Fruit fly (Drosophila melanogaster): ENCODE data around the gene CG34241.

CG34241 gene

dm6 chr3L:12124975-12125374, 2.8 kb upstream of the CG34241 start, which contains the start of gene yps (continued):
- TF ChIP-seq cato (GFP tag; optimal IDR thresholded peaks at IDR 0.05; ENCODE audit: borderline replicate concordance) = peak; percentile 87
- 0 out of 3 replicates have a peak, but pooled peaks have one; percentile 27 for TF ChIP-seq mld (GFP tag; IDR thresholded peaks at IDR 0.05; ENCODE audit: partially characterized antibody)
- peak; percentile 81 for TF ChIP-seq zfh2 (GFP tag; optimal IDR thresholded peaks at IDR 0.05)
- TF ChIP-seq Max (GFP tag; optimal IDR thresholded peaks at IDR 0.05) = peak; percentile 92
- TF ChIP-seq Xrp1 (GFP tag; IDR thresholded peaks at IDR 0.05) = peak; percentile 56; the same call in 1 of the 2 replicates
- peak; percentile 98 for TF ChIP-seq B-H2 (GFP tag; optimal IDR thresholded peaks at IDR 0.05)
- TF ChIP-seq crol (GFP tag; IDR thresholded peaks at IDR 0.05) = peak; percentile 39; the same call in 1 of the 2 replicates
- TF ChIP-seq h (optimal IDR thresholded peaks at IDR 0.05) = no peak
- peak; percentile 83 for TF ChIP-seq fu2 (GFP tag; optimal IDR thresholded peaks at IDR 0.05)
- TF ChIP-seq CG8765 (GFP tag; IDR thresholded peaks at IDR 0.05) = peak; percentile 68
- no peak for TF ChIP-seq br (optimal IDR thresholded peaks at IDR 0.05)
- peak; percentile 86 for TF ChIP-seq CG5180 (GFP tag; optimal IDR thresholded peaks at IDR 0.05)
- TF ChIP-seq bigmax (GFP tag; optimal IDR thresholded peaks at IDR 0.05) = peak; percentile 90
- TF ChIP-seq CG17186 (GFP tag; optimal IDR thresholded peaks at IDR 0.05) = peak; percentile 100
- TF ChIP-seq CG6813 (GFP tag; optimal IDR thresholded peaks at IDR 0.05) = peak; percentile 98
- TF ChIP-seq CG6254 (GFP tag; optimal IDR thresholded peaks at IDR 0.05) = peak; percentile 90
- peak; percentile 86 for TF ChIP-seq CG12299 (tag; optimal IDR thresholded peaks at IDR 0.05)
- TF ChIP-seq sisA (GFP tag; IDR thresholded peaks at IDR 0.05) = no peak; the same call in 1 of the 2 replicates
- peak; percentile 90 for TF ChIP-seq Hsf (GFP tag; optimal IDR thresholded peaks at IDR 0.05)
- TF ChIP-seq Dp (GFP tag; optimal IDR thresholded peaks at IDR 0.05) = peak; percentile 66
- peak; percentile 97 for TF ChIP-seq CG10431 (GFP tag; optimal IDR thresholded peaks at IDR 0.05)
- TF ChIP-seq lab (GFP tag; optimal IDR thresholded peaks at IDR 0.05) = peak; percentile 99
- peak; percentile 81 for TF ChIP-seq nmo (GFP tag; optimal IDR thresholded peaks at IDR 0.05)
- peak; percentile 84 for TF ChIP-seq CG5245 (GFP tag; optimal IDR thresholded peaks at IDR 0.05)
- TF ChIP-seq YL-1 (GFP tag; optimal IDR thresholded peaks at IDR 0.05) = peak; percentile 98
- no peak for TF ChIP-seq eve (GFP tag; optimal IDR thresholded peaks at IDR 0.05)
- TF ChIP-seq NK7.1 (GFP tag; optimal IDR thresholded peaks at IDR 0.05) = peak; percentile 92
- peak; percentile 78 for TF ChIP-seq CG7928 (GFP tag; optimal IDR thresholded peaks at IDR 0.05)
- TF ChIP-seq shn (GFP tag; optimal IDR thresholded peaks at IDR 0.05) = peak; percentile 93
- TF ChIP-seq Dref (GFP tag; IDR thresholded peaks at IDR 0.05) = peak; percentile 94
- peak; percentile 94 for TF ChIP-seq repo (GFP tag; optimal IDR thresholded peaks at IDR 0.05)
- peak; percentile 89 for TF ChIP-seq amos (GFP tag; IDR thresholded peaks at IDR 0.05; ENCODE audit: partially characterized antibody)
- peak; percentile 90 for TF ChIP-seq tup (GFP tag; optimal IDR thresholded peaks at IDR 0.05)
- peak; percentile 75 for TF ChIP-seq CG13424 (tag; optimal IDR thresholded peaks at IDR 0.05)
- peak; percentile 88; the same call in 1 of the 2 replicates for TF ChIP-seq CG10959 (GFP tag; IDR thresholded peaks at IDR 0.05)
- TF ChIP-seq CG11696 (GFP tag; IDR thresholded peaks at IDR 0.05) = peak; percentile 79
- peak; percentile 88 for TF ChIP-seq bbx (GFP tag; IDR thresholded peaks at IDR 0.05; ENCODE audit: partially characterized antibody)
- TF ChIP-seq z (GFP tag; IDR thresholded peaks at IDR 0.05) = peak; percentile 73; the same call in 2 of the 3 replicates
- peak; percentile 99 for TF ChIP-seq CG6765 (GFP tag; optimal IDR thresholded peaks at IDR 0.05)
- TF ChIP-seq CG12391 (tag; optimal IDR thresholded peaks at IDR 0.05) = peak; percentile 94
- TF ChIP-seq CG11398 (GFP tag; optimal IDR thresholded peaks at IDR 0.05) = peak; percentile 96
- TF ChIP-seq klu (GFP tag; IDR thresholded peaks at IDR 0.05) = no peak; the same call in 1 of the 2 replicates
- TF ChIP-seq cas (GFP tag; IDR thresholded peaks at IDR 0.05) = peak; percentile 81
- TF ChIP-seq CG33213 (GFP tag; optimal IDR thresholded peaks at IDR 0.05) = peak; percentile 98
- peak; percentile 98 for TF ChIP-seq CG17328 (GFP tag; IDR thresholded peaks at IDR 0.05)
- TF ChIP-seq fd102C (GFP tag; optimal IDR thresholded peaks at IDR 0.05) = peak; percentile 97
- peak; percentile 97 for TF ChIP-seq schlank (tag; optimal IDR thresholded peaks at IDR 0.05)
- TF ChIP-seq vvl (GFP tag; IDR thresholded peaks at IDR 0.05) = peak; percentile 97
- TF ChIP-seq CG34422 (GFP tag; IDR thresholded peaks at IDR 0.05) = peak; percentile 88
- peak; percentile 68 for TF ChIP-seq ato (GFP tag; IDR thresholded peaks at IDR 0.05; ENCODE audit: partially characterized antibody)
- peak; percentile 99 for TF ChIP-seq ci (GFP tag; IDR thresholded peaks at IDR 0.05)
